Fruit fly (Drosophila melanogaster) whole organism, prepupa: ENCODE data around the gene shep.
A peak's percentile ranks its signal among the peaks of the same experiment; 100 is the strongest.

Experiments used
- Blimp-1 ChIP-seq: fragments of 200-800 bp; sonication (Bioruptor generic); optimal IDR thresholded peaks from 3 replicates; lab custom pipeline; 2017; ENCODE audit warnings: missing biosample characterization, missing genetic modification characterization, mild to moderate bottlenecking, moderate library complexity, missing genetic modification reagents
- CG10669 ChIP-seq: fragments of 200-800 bp; sonication (Bioruptor generic); optimal IDR thresholded peaks from 3 replicates; lab custom pipeline; 2018; ENCODE audit warnings: missing biosample characterization, mild to moderate bottlenecking, missing genetic modification characterization, moderate library complexity
- CG11294 ChIP-seq: fragments of 200-800 bp; sonication (Bioruptor generic); IDR thresholded peaks from 2 replicates; pipeline ENCODE4 v1.3.6; 2022; ENCODE audit warnings: missing biosample characterization, missing genetic modification characterization
- CG11902 ChIP-seq: fragments of 200-800 bp; sonication (Bioruptor generic); optimal IDR thresholded peaks from 3 replicates; lab custom pipeline; 2016; ENCODE audit warnings: missing biosample characterization, missing genetic modification characterization
- CG15336 ChIP-seq: fragments of 200-800 bp; sonication (Bioruptor generic); IDR thresholded peaks from 2 replicates; pipeline ENCODE4 v1.3.6; 2022; ENCODE audit warnings: missing biosample characterization, missing genetic modification characterization
- CG1621 ChIP-seq: fragments of 200-800 bp; sonication (Bioruptor generic); optimal IDR thresholded peaks from 3 replicates; lab custom pipeline; 2018; ENCODE audit warnings: missing biosample characterization, mild to moderate bottlenecking, missing genetic modification characterization
- CG16779 ChIP-seq: fragments of 200-800 bp; sonication (Bioruptor generic); optimal IDR thresholded peaks from 3 replicates; lab custom pipeline; 2017; ENCODE audit warnings: missing biosample characterization, mild to moderate bottlenecking, missing genetic modification characterization
- CG3032 ChIP-seq: fragments of 200-800 bp; optimal IDR thresholded peaks from 2 replicates; lab custom pipeline; 2019; ENCODE audit warnings: missing biosample characterization, mild to moderate bottlenecking, missing genetic modification characterization, moderate library complexity
- CG31627 ChIP-seq: fragments of 200-800 bp; sonication (Bioruptor generic); optimal IDR thresholded peaks from 3 replicates; lab custom pipeline; 2016; ENCODE audit warnings: missing biosample characterization, missing genetic modification characterization
- CG32006 ChIP-seq: fragments of 200-800 bp; sonication (Bioruptor generic); optimal IDR thresholded peaks from 3 replicates; lab custom pipeline; 2017; ENCODE audit warnings: missing biosample characterization, mild to moderate bottlenecking, missing genetic modification characterization
- CG34406 ChIP-seq: fragments of 200-800 bp; sonication (Bioruptor generic); optimal IDR thresholded peaks from 3 replicates; lab custom pipeline; 2016; ENCODE audit warnings: missing biosample characterization, missing genetic modification characterization
- CG3919 ChIP-seq: fragments of 200-800 bp; sonication (Bioruptor generic); optimal IDR thresholded peaks from 3 replicates; lab custom pipeline; 2016; ENCODE audit warnings: missing biosample characterization, missing genetic modification characterization
- CG4318 ChIP-seq: fragments of 200-800 bp; sonication (Bioruptor generic); optimal IDR thresholded peaks from 3 replicates; lab custom pipeline; 2017; ENCODE audit warnings: missing biosample characterization, mild to moderate bottlenecking, missing genetic modification characterization
- CG6276 ChIP-seq: fragments of 200-800 bp; sonication (Bioruptor generic); optimal IDR thresholded peaks from 2 replicates; lab custom pipeline; 2017; ENCODE audit warnings: missing biosample characterization, mild to moderate bottlenecking, missing genetic modification characterization
- CG6792 ChIP-seq: fragments of 200-800 bp; sonication (Bioruptor generic); optimal IDR thresholded peaks from 3 replicates; lab custom pipeline; 2016; ENCODE audit warnings: missing biosample characterization, missing genetic modification characterization
- CG6808 ChIP-seq: fragments of 200-800 bp; sonication (Bioruptor generic); optimal IDR thresholded peaks from 3 replicates; lab custom pipeline; 2017; ENCODE audit warnings: missing biosample characterization, missing genetic modification characterization, mild to moderate bottlenecking, moderate library complexity, missing genetic modification reagents
- CG6854 ChIP-seq: fragments of 200-800 bp; sonication (Bioruptor generic); optimal IDR thresholded peaks from 2 replicates; lab custom pipeline; 2017; ENCODE audit warnings: missing biosample characterization, mild to moderate bottlenecking, missing genetic modification characterization
- CG8119 ChIP-seq: fragments of 200-800 bp; sonication (Bioruptor generic); IDR thresholded peaks from 3 replicates; pipeline ENCODE4 v1.3.6; 2022; ENCODE audit warnings: missing biosample characterization, missing genetic modification characterization
- CG8319 ChIP-seq: fragments of 200-800 bp; sonication (Bioruptor generic); optimal IDR thresholded peaks from 3 replicates; lab custom pipeline; 2016; ENCODE audit warnings: missing biosample characterization, missing genetic modification characterization
- CG8632 ChIP-seq: fragments of 200-800 bp; sonication (Bioruptor generic); optimal IDR thresholded peaks from 3 replicates; lab custom pipeline; 2016; ENCODE audit warnings: missing biosample characterization, missing genetic modification characterization
- CG9139 ChIP-seq: fragments of 200-800 bp; sonication (Bioruptor generic); optimal IDR thresholded peaks from 3 replicates; lab custom pipeline; 2017; ENCODE audit warnings: missing biosample characterization, mild to moderate bottlenecking, missing genetic modification characterization
- Eip75B ChIP-seq: fragments of 200-800 bp; sonication (Bioruptor generic); optimal IDR thresholded peaks from 3 replicates; lab custom pipeline; 2016; ENCODE audit warnings: missing biosample characterization, missing genetic modification characterization
- Eip78C ChIP-seq: fragments of 200-800 bp; sonication (Bioruptor generic); peaks from one replicate; lab custom pipeline; 2016; ENCODE audit warnings: missing biosample characterization, missing genetic modification characterization
- Eip93F ChIP-seq: fragments of 200-800 bp; sonication (Bioruptor generic); optimal IDR thresholded peaks from 2 replicates; lab custom pipeline; 2016; ENCODE audit warnings: missing biosample characterization, mild to moderate bottlenecking, missing genetic modification characterization
- Ets21C ChIP-seq: fragments of 200-800 bp; sonication (Bioruptor generic); optimal IDR thresholded peaks from 3 replicates; lab custom pipeline; 2016; ENCODE audit warnings: missing biosample characterization, missing genetic modification characterization
- Ets96B ChIP-seq: fragments of 200-800 bp; optimal IDR thresholded peaks from 2 replicates; lab custom pipeline; 2019; ENCODE audit warnings: missing biosample characterization, mild to moderate bottlenecking, missing genetic modification characterization, moderate library complexity
- Gug ChIP-seq: fragments of 200-800 bp; sonication (Bioruptor generic); IDR thresholded peaks from 2 replicates; pipeline ENCODE4 v1.3.6; 2022; ENCODE audit warnings: missing biosample characterization, missing genetic modification characterization
- Hr38 ChIP-seq: sonication (Bioruptor generic); optimal IDR thresholded peaks from 2 replicates; lab custom pipeline; 2016; ENCODE audit warnings: missing biosample characterization, missing genetic modification characterization
- Hr39 ChIP-seq: fragments of 200-800 bp; sonication (Bioruptor generic); optimal IDR thresholded peaks from 2 replicates; lab custom pipeline; 2016; ENCODE audit warnings: missing biosample characterization, missing genetic modification characterization
- Hr4 ChIP-seq: fragments of 200-800 bp; sonication (Bioruptor generic); optimal IDR thresholded peaks from 3 replicates; lab custom pipeline; 2016; ENCODE audit warnings: missing biosample characterization, missing genetic modification characterization
- Lpt ChIP-seq: fragments of 200-800 bp; sonication (Bioruptor generic); optimal IDR thresholded peaks from 3 replicates; lab custom pipeline; 2016; ENCODE audit warnings: missing biosample characterization, missing genetic modification characterization
- Met ChIP-seq: fragments of 200-800 bp; sonication (Bioruptor generic); optimal IDR thresholded peaks from 3 replicates; lab custom pipeline; 2016; ENCODE audit warnings: missing biosample characterization, missing genetic modification characterization
- OdsH ChIP-seq: fragments of 200-800 bp; sonication (Bioruptor generic); optimal IDR thresholded peaks from 3 replicates; lab custom pipeline; 2016; ENCODE audit warnings: missing biosample characterization, missing genetic modification characterization
- Smox ChIP-seq: fragments of 200-800 bp; sonication (Bioruptor generic); optimal IDR thresholded peaks from 3 replicates; lab custom pipeline; 2016; ENCODE audit warnings: missing biosample characterization, missing genetic modification characterization
- Sox15 ChIP-seq: fragments of 200-800 bp; sonication (Bioruptor generic); optimal IDR thresholded peaks from 3 replicates; lab custom pipeline; 2016; ENCODE audit warnings: missing biosample characterization, missing genetic modification characterization
- achi ChIP-seq: fragments of 200-800 bp; sonication (Bioruptor generic); optimal IDR thresholded peaks from 3 replicates; lab custom pipeline; 2016; ENCODE audit warnings: missing biosample characterization, missing genetic modification characterization
- acj6 ChIP-seq: fragments of 200-800 bp; sonication (Bioruptor generic); optimal IDR thresholded peaks from 3 replicates; lab custom pipeline; 2016; ENCODE audit warnings: missing biosample characterization, missing genetic modification characterization
- cyc ChIP-seq: fragments of 200-800 bp; sonication (Bioruptor generic); optimal IDR thresholded peaks from 3 replicates; lab custom pipeline; 2016; ENCODE audit warnings: missing biosample characterization, missing genetic modification characterization
- dsx ChIP-seq: fragments of 200-800 bp; optimal IDR thresholded peaks from 3 replicates; lab custom pipeline; 2019; ENCODE audit warnings: missing biosample characterization, mild to moderate bottlenecking, missing genetic modification characterization, moderate library complexity; ENCODE audit not compliant: poor library complexity, severe bottlenecking
- eg ChIP-seq: fragments of 200-800 bp; sonication (Bioruptor generic); IDR thresholded peaks from 3 replicates; pipeline ENCODE4 v1.3.6; 2022; ENCODE audit warnings: missing biosample characterization, missing genetic modification characterization
- esn ChIP-seq: fragments of 200-800 bp; sonication (Bioruptor generic); optimal IDR thresholded peaks from 2 replicates; lab custom pipeline; 2016; ENCODE audit warnings: missing biosample characterization, mild to moderate bottlenecking, missing genetic modification characterization, moderate library complexity
- fd59A ChIP-seq: fragments of 200-800 bp; sonication (Bioruptor generic); optimal IDR thresholded peaks from 2 replicates; lab custom pipeline; 2017; ENCODE audit warnings: missing biosample characterization, mild to moderate bottlenecking, missing genetic modification characterization, missing genetic modification reagents
- lz ChIP-seq: fragments of 200-800 bp; sonication (Bioruptor generic); optimal IDR thresholded peaks from 3 replicates; lab custom pipeline; 2016; ENCODE audit warnings: missing biosample characterization, missing genetic modification characterization
- pdm3 ChIP-seq: fragments of 200-800 bp; sonication (Bioruptor generic); optimal IDR thresholded peaks from 3 replicates; lab custom pipeline; 2016; ENCODE audit warnings: missing biosample characterization, missing genetic modification characterization
- spab ChIP-seq: fragments of 200-800 bp; sonication (Bioruptor generic); optimal IDR thresholded peaks from 2 replicates; lab custom pipeline; 2017; ENCODE audit warnings: missing biosample characterization, mild to moderate bottlenecking, missing genetic modification characterization, missing genetic modification reagents
- svp ChIP-seq: fragments of 200-800 bp; sonication (Bioruptor generic); peaks from one replicate; lab custom pipeline; 2016; ENCODE audit warnings: missing biosample characterization, missing genetic modification characterization
- topi ChIP-seq: fragments of 200-800 bp; sonication (Bioruptor generic); optimal IDR thresholded peaks from 3 replicates; lab custom pipeline; 2016; ENCODE audit warnings: missing biosample characterization, missing genetic modification characterization

Gene shep

dm6 chr3L:5187572-5187934 lies 90.2 kb downstream of the shep start (continued):
- no peak for TF ChIP-seq CG4318
- peak; percentile 56 for TF ChIP-seq Hr39 (GFP tag; lab: Kevin White, UChicago)
- no peak for TF ChIP-seq CG9139
- TF ChIP-seq CG3032 (tag; lab: Kevin White, UChicago): peak; percentile 58
- TF ChIP-seq cyc: peak; percentile 28
- TF ChIP-seq CG6808 (GFP tag; lab: Kevin White, UChicago): no peak
- peak; percentile 68 for TF ChIP-seq OdsH (GFP tag; lab: Kevin White, UChicago)
- no peak for TF ChIP-seq Sox15 (GFP tag; lab: Kevin White, UChicago)
- peak; percentile 15 for TF ChIP-seq CG11902 (GFP tag; lab: Kevin White, UChicago)
- TF ChIP-seq CG32006 (GFP tag; lab: Kevin White, UChicago): peak; percentile 40
- no peak for TF ChIP-seq spab (GFP tag; lab: Kevin White, UChicago)
- peak; percentile 37; the same call in 1 of the 2 replicates for TF ChIP-seq CG11294 (GFP tag; lab: Robert Waterston, UW)

- TF ChIP-seq CG6808 (GFP tag; lab: Kevin White, UChicago) (peak; percentile 73), CG6792 (GFP tag; lab: Kevin White, UChicago) (peak; percentile 87), Ets96B (peak; percentile 92), Eip93F (no peak), CG4318 (peak; percentile 89), CG15336 (peak; percentile 96), CG8632 (GFP tag; lab: Kevin White, UChicago) (peak; percentile 84), CG16779 (tag; lab: Kevin White, UChicago) (peak; percentile 85), CG1621 (tag; lab: Kevin White, UChicago) (peak; percentile 88), Smox (GFP tag; lab: Kevin White, UChicago) (peak; percentile 78), spab (GFP tag; lab: Kevin White, UChicago) (peak; percentile 84), CG32006 (GFP tag; lab: Kevin White, UChicago) (peak; percentile 95), Hr39 (GFP tag; lab: Kevin White, UChicago) (peak; percentile 86), pdm3 (GFP tag; lab: Kevin White, UChicago) (peak; percentile 90), Ets21C (peak; percentile 74), CG8319 (peak; percentile 80), CG8119 (GFP tag; lab: Robert Waterston, UW) (peak; percentile 95), CG34406 (GFP tag; lab: Kevin White, UChicago) (peak; percentile 83), Met (peak; percentile 85), Lpt (GFP tag; lab: Kevin White, UChicago) (peak; percentile 82), cyc (peak; percentile 77), fd59A (GFP tag; lab: Kevin White, UChicago) (peak; percentile 83), CG31627 (peak; percentile 85), achi (peak; percentile 89), OdsH (GFP tag; lab: Kevin White, UChicago) (peak; percentile 90), CG6276 (GFP tag; lab: Kevin White, UChicago) (peak; percentile 92), esn (GFP tag; lab: Kevin White, UChicago) (peak; percentile 86), CG10669 (peak; percentile 87), acj6 (GFP tag; lab: Kevin White, UChicago) (peak; percentile 89), Hr4 (GFP tag; lab: Kevin White, UChicago) (peak; percentile 95), Gug (GFP tag; lab: Robert Waterston, UW) (peak; percentile 93), Eip75B (peak; percentile 89), topi (GFP tag; lab: Kevin White, UChicago) (peak; percentile 86), CG3032 (tag; lab: Kevin White, UChicago) (peak; percentile 78), Blimp-1 (GFP tag; lab: Kevin White, UChicago) (no peak), Eip78C (GFP tag; lab: Kevin White, UChicago) (peak; percentile 96), CG6854 (GFP tag; lab: Kevin White, UChicago) (peak; percentile 62), Sox15 (GFP tag; lab: Kevin White, UChicago) (peak; percentile 75), eg (GFP tag; lab: Robert Waterston, UW) (peak; percentile 96), CG3919 (GFP tag; lab: Kevin White, UChicago) (peak; percentile 92), svp (peak; percentile 92), lz (peak; percentile 85), Hr38 (GFP tag; lab: Kevin White, UChicago) (no peak), CG11294 (GFP tag; lab: Robert Waterston, UW) (peak; percentile 90), dsx (peak; percentile 83)
Observed at dm6 chr3L:5186807-5187571, 90.8 kb downstream of the shep start.
